Worm (Caenorhabditis elegans): ENCODE measurements around the gene set-11.
"Not testable (repeated sequence)": the region's sequence is repeated elsewhere in the genome, so short reads cannot be mapped to it uniquely, and the experiment has no call there.

DNA sequence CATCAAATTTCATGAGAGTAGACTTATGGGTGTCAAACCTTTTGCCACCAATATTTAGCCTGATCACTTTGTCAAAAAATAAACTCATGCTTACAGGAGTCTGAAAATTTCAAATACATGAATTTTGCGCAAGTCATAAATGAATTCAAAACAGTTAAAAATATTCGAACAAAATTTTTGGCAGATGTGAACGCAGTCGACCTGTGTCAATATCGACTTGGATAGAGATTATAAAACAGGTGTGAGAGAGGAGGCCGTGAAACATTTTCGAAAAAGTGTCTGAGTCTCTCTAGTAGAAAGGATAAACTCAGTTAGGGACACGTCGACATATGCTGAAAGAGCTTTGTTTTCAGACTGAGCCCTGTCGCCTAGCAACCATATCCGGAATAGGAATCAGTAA, 45.6 kb downstream of the set-11 start, which contains the start of gene F22E5.12:
- TF ChIP-seq nhr-237, ceh-82, nhr-28 (tag; optimal IDR thresholded peaks at IDR 0.05): not testable (repeated sequence)
